Fruit fly (Drosophila melanogaster) whole organism, wandering third instar larva: ENCODE data around the gene CG12992.

Experiments
- Hnf4 ChIP-seq: fragments of 200-800 bp; sonication (Bioruptor generic); optimal IDR thresholded peaks from 2 replicates; lab custom pipeline; 2016; ENCODE audit warnings: missing biosample characterization, mild to moderate bottlenecking, missing genetic modification characterization
- Mio ChIP-seq: sonication (Bioruptor generic); optimal IDR thresholded peaks from 2 replicates; lab custom pipeline; 2016; ENCODE audit warnings: missing biosample characterization, missing genetic modification characterization
- Myc ChIP-seq: fragments of >200 bp; optimal IDR thresholded peaks from 2 replicates; lab custom pipeline; 2017
- dmrt93B ChIP-seq: fragments of 200-800 bp; sonication (Bioruptor generic); optimal IDR thresholded peaks from 2 replicates; lab custom pipeline; 2018; ENCODE audit warnings: missing biosample characterization, mild to moderate bottlenecking, missing genetic modification characterization
- ey ChIP-seq: fragments of 200-800 bp; sonication (Bioruptor generic); optimal IDR thresholded peaks from 2 replicates; lab custom pipeline; 2016; ENCODE audit warnings: missing biosample characterization, missing genetic modification characterization
- h ChIP-seq: fragments of 200-800 bp; sonication (Bioruptor generic); optimal IDR thresholded peaks from 3 replicates; lab custom pipeline; 2016; ENCODE audit warnings: missing biosample characterization, mild to moderate bottlenecking, missing genetic modification characterization
- pan ChIP-seq: fragments of >200 bp; optimal IDR thresholded peaks from 2 replicates; lab custom pipeline; 2017
- psq ChIP-seq: fragments of 200-800 bp; sonication (Bioruptor generic); optimal IDR thresholded peaks from 3 replicates; lab custom pipeline; 2017; ENCODE audit warnings: missing biosample characterization, mild to moderate bottlenecking, missing genetic modification characterization, moderate library complexity

dm6 chrX:17599330-17599729 lies 10.7 kb downstream of the CG12992 start, which contains the start of gene X11L:
- TF ChIP-seq dmrt93B (GFP tag; lab: Kevin White, UChicago) (no peak), psq (peak; percentile 72), pan (no peak), Myc (lab: Kevin White, UChicago) (peak; percentile 54), ey (peak; percentile 86), Hnf4 (GFP tag; lab: Kevin White, UChicago) (peak; percentile 91), h (GFP tag; lab: Kevin White, UChicago) (peak; percentile 89), Mio (GFP tag; lab: Kevin White, UChicago) (no peak)
